Worm (Caenorhabditis elegans): ENCODE data around the gene nhr-133.

- TF ChIP-seq elt-3 (tag; optimal IDR thresholded peaks at IDR 0.05) (no peak), ztf-11 (tag; optimal IDR thresholded peaks at IDR 0.05) (no peak), nhr-12 (tag; optimal IDR thresholded peaks at IDR 0.05) (no peak)
These were observed 45.2 kb downstream of the nhr-133 start, which contains the start of gene srbc-19 for ce11 chrV:2166679-2167078.

Data from whole organism, mixed stage, embryonic.